Worm (Caenorhabditis elegans): Measurements from ENCODE around the gene nhr-66.

Gene nhr-66

ce11 chrIV:8229523-8229922, 6.9 kb downstream of the nhr-66 start (continued):
- TF ChIP-seq ceh-34 (tag; optimal IDR thresholded peaks at IDR 0.05) (peak; percentile 63), pros-1 (tag; optimal IDR thresholded peaks at IDR 0.05) (no peak), mec-3 (tag; optimal IDR thresholded peaks at IDR 0.05; ENCODE audit: borderline replicate concordance) (no peak), elt-2 (tag; optimal IDR thresholded peaks at IDR 0.05) (peak; percentile 10)

- TF ChIP-seq C08G9.2 (tag; optimal IDR thresholded peaks at IDR 0.05), result no peak
- no peak for TF ChIP-seq hlh-30 (tag; optimal IDR thresholded peaks at IDR 0.05; ENCODE audit: insufficient read depth)
- TF ChIP-seq ama-1 (optimal IDR thresholded peaks at IDR 0.05), result peak; percentile 1
These were observed 9.9 kb downstream of the nhr-66 start for ce11 chrIV:8226474-8226873.

ce11 chrIV:8225357-8225756, 11.0 kb downstream of the nhr-66 start, which contains the start of gene serp-1.2:
serp-1.2 (plus strand) TSS chrIV:8225674.
- TF ChIP-seq unc-3 (GFP tag; conservative IDR thresholded peaks at IDR 0.05) (no peak), unc-3 (tag; optimal IDR thresholded peaks at IDR 0.05) (no peak), elt-2 (tag; optimal IDR thresholded peaks at IDR 0.05) (peak; percentile 12)

- TF ChIP-seq sox-2 (GFP tag; IDR thresholded peaks at IDR 0.05) (no peak), hlh-8 (tag; optimal IDR thresholded peaks at IDR 0.05) (no peak), syd-9 (tag; optimal IDR thresholded peaks at IDR 0.05) (no peak), ztf-16 (tag; optimal IDR thresholded peaks at IDR 0.05) (no peak)
These were observed 13.3 kb downstream of the nhr-66 start for ce11 chrIV:8223055-8223454.

ce11 chrIV:8221946-8222345, 14.5 kb downstream of the nhr-66 start, which contains the start of gene gpx-6:
gpx-6 (plus strand) TSS chrIV:8222202.
- no peak for TF ChIP-seq pat-9 (tag; optimal IDR thresholded peaks at IDR 0.05)
- TF ChIP-seq tbx-7 (tag; optimal IDR thresholded peaks at IDR 0.05), result no peak
- no peak for TF ChIP-seq ceh-19 (GFP tag; optimal IDR thresholded peaks at IDR 0.05)
- TF ChIP-seq sox-4 (tag; optimal IDR thresholded peaks at IDR 0.05), result no peak
- no peak for TF ChIP-seq tbx-2 (tag; optimal IDR thresholded peaks at IDR 0.05)
- TF ChIP-seq ceh-34 (tag; optimal IDR thresholded peaks at IDR 0.05), result no peak
- no peak for TF ChIP-seq unc-42 (tag; optimal IDR thresholded peaks at IDR 0.05)

- TF ChIP-seq pat-9 (tag; optimal IDR thresholded peaks at IDR 0.05), result no peak
- no peak for TF ChIP-seq ceh-9 (tag; optimal IDR thresholded peaks at IDR 0.05)
- TF ChIP-seq ama-1 (optimal IDR thresholded peaks at IDR 0.05), result no peak
These were observed 16.4 kb downstream of the nhr-66 start, which contains the start of gene ocr-2 for ce11 chrIV:8219987-8220386. ocr-2 (minus strand) TSS chrIV:8220087.

ce11 chrIV:8211747-8212146, 24.7 kb downstream of the nhr-66 start, which contains the start of gene C07G1.7:
C07G1.7 (minus strand) TSS chrIV:8211847.
- TF ChIP-seq nhr-232 (tag; optimal IDR thresholded peaks at IDR 0.05) (no peak), sox-4 (tag; optimal IDR thresholded peaks at IDR 0.05) (no peak), lim-6 (tag; optimal IDR thresholded peaks at IDR 0.05) (no peak), ahr-1 (tag; optimal IDR thresholded peaks at IDR 0.05) (no peak), npax-4 (tag; optimal IDR thresholded peaks at IDR 0.05) (no peak), fkh-10 (GFP tag; optimal IDR thresholded peaks at IDR 0.05) (no peak), nfya-1 (tag; optimal IDR thresholded peaks at IDR 0.05) (no peak), fkh-6 (tag; optimal IDR thresholded peaks at IDR 0.05) (no peak), C38D4.7 (GFP tag; optimal IDR thresholded peaks at IDR 0.05) (no peak), tbx-2 (tag; optimal IDR thresholded peaks at IDR 0.05) (no peak), che-1 (tag; optimal IDR thresholded peaks at IDR 0.05) (no peak), nhr-11 (tag; optimal IDR thresholded peaks at IDR 0.05) (no peak), ceh-24 (tag; optimal IDR thresholded peaks at IDR 0.05) (no peak), eyg-1 (tag; optimal IDR thresholded peaks at IDR 0.05) (no peak), ceh-18 (tag; optimal IDR thresholded peaks at IDR 0.05) (no peak), pqm-1 (tag; optimal IDR thresholded peaks at IDR 0.05) (no peak), syd-9 (tag; optimal IDR thresholded peaks at IDR 0.05) (no peak), tbx-7 (tag; optimal IDR thresholded peaks at IDR 0.05) (no peak)

All from whole organism, late embryonic.